Worm (Caenorhabditis elegans): ENCODE results near the gene ZC404.2.

DNA sequence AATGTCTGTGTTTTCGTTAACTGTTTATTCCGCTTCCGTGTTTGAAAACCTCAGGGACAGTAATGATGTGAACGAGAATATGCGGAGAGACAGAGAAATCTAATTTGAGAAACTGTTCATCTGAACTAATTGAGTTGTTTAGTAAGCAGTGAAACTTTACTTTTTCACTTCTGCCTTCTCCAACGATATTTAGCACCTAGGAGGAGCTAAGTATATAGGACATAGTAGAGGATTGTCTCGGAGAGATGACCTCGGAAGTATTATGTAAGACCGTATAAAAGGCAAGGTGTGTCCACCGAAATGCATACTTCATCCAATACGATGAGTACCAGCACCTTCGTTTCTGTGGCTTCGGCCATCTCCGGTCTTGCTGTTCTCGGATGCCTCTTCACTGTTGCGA lies 41.7 kb downstream of the ZC404.2 start, which contains the start of gene col-141:
- no peak for TF ChIP-seq ama-1 (optimal IDR thresholded peaks at IDR 0.05)
- no peak for TF ChIP-seq mdl-1 (tag; optimal IDR thresholded peaks at IDR 0.05)
- TF ChIP-seq lsy-12 (tag; optimal IDR thresholded peaks at IDR 0.05), result no peak
- no peak for TF ChIP-seq nfya-1 (tag; optimal IDR thresholded peaks at IDR 0.05; ENCODE audit: insufficient read depth)
- no peak for TF ChIP-seq unc-39 (tag; optimal IDR thresholded peaks at IDR 0.05)
